Worm (Caenorhabditis elegans) whole organism, L4 larva: ENCODE measurements around the gene ckb-4.

Experiments used
- hif-1 ChIP-seq, 2 experiments: sonication (generic microtip); optimal IDR thresholded peaks; 2 replicates each; lab custom pipeline; 2016 to 2017; ENCODE audit warnings: missing compliant biosample characterization in 2 of 2, missing genetic modification characterization in 2 of 2, missing genetic modification reagents in 2 of 2, missing genotype in 2 of 2, mild to moderate bottlenecking in 1 of 2
- mdl-1 ChIP-seq, 2 experiments: fragments of 150-350 bp in 1 of 2; sonication (generic microtip) in 1 of 2; optimal IDR thresholded peaks; 2 replicates each; lab custom pipeline; 2014 to 2017; ENCODE audit warnings: missing biosample characterization in 2 of 2, missing genetic modification characterization in 2 of 2
- mep-1 ChIP-seq: fragments of 150-350 bp; sonication (generic microtip); optimal IDR thresholded peaks from 3 replicates; lab custom pipeline; 2014; ENCODE audit warnings: missing biosample characterization, missing genetic modification characterization
- nhr-237 ChIP-seq: sonication (generic microtip); optimal IDR thresholded peaks from 2 replicates; lab custom pipeline; 2017; ENCODE audit warnings: missing biosample characterization, missing genetic modification characterization
- nhr-28 ChIP-seq: fragments of 150-350 bp; optimal IDR thresholded peaks from 2 replicates; lab custom pipeline; 2014; ENCODE audit warnings: missing biosample characterization, missing genetic modification characterization
- skn-1 ChIP-seq: fragments of 150-350 bp; optimal IDR thresholded peaks from 2 replicates; lab custom pipeline; 2014; ENCODE audit warnings: missing biosample characterization, missing genetic modification characterization
- snpc-4 ChIP-seq: fragments of 150-350 bp; optimal IDR thresholded peaks from 2 replicates; lab custom pipeline; 2014; ENCODE audit warnings: missing biosample characterization, missing genetic modification characterization
- unc-130 ChIP-seq: sonication (generic microtip); optimal IDR thresholded peaks from 2 replicates; lab custom pipeline; 2016; ENCODE audit warnings: missing genetic modification reagents, missing genetic modification characterization, missing compliant biosample characterization
- zfp-3 ChIP-seq: fragments of 200-800 bp; sonication (Bioruptor generic); conservative IDR thresholded peaks from 2 replicates; pipeline ENCODE4 v1.3.6; 2022; ENCODE audit warnings: missing genetic modification reagents, missing genetic modification characterization, missing compliant biosample characterization

ce11 chrV:2121910-2122362, 12.7 kb upstream of the ckb-4 start, which contains the start of gene F22F7.8:
- TF ChIP-seq mdl-1 (tag; optimal IDR thresholded peaks at IDR 0.05; lab: Kevin White, UChicago) (no peak), skn-1 (no peak), zfp-3 (GFP tag; lab: Robert Waterston, UW) (no peak), nhr-237 (tag; lab: Kevin White, UChicago) (no peak), mep-1 (tag; lab: Kevin White, UChicago) (no peak), hif-1 (tag; optimal IDR thresholded peaks at IDR 0.05; lab: Kevin White, UChicago) (no peak), nhr-28 (tag; lab: Kevin White, UChicago) (no peak), snpc-4 (tag; lab: Kevin White, UChicago) (no peak), unc-130 (GFP tag; lab: Kevin White, UChicago) (no peak)
